Worm (Caenorhabditis elegans) whole organism, young adult: Measurements from ENCODE around the gene rps-9.

Experiments used
- B0019.2 ChIP-seq: fragments of 200-800 bp; sonication (Bioruptor generic); conservative IDR thresholded peaks from 2 replicates; pipeline ENCODE4 v1.3.6; 2022; ENCODE audit warnings: missing genetic modification reagents, missing genetic modification characterization, missing compliant biosample characterization
- B0261.1 ChIP-seq: sonication (generic microtip); optimal IDR thresholded peaks from 2 replicates; lab custom pipeline; 2016; ENCODE audit warnings: mild to moderate bottlenecking, missing genetic modification characterization, moderate library complexity, missing compliant biosample characterization
- F23B12.7 ChIP-seq: sonication (generic microtip); optimal IDR thresholded peaks from 2 replicates; lab custom pipeline; 2017; ENCODE audit warnings: missing genetic modification characterization, mild to moderate bottlenecking, missing compliant biosample characterization, antibody characterized with exemption, moderate library complexity; ENCODE audit not compliant: insufficient read depth
- F33H1.4 ChIP-seq: fragments of 200-800 bp; sonication (Bioruptor generic); IDR thresholded peaks from 2 replicates; pipeline ENCODE4 v1.3.6; 2022; ENCODE audit warnings: missing genetic modification reagents, missing genetic modification characterization, missing compliant biosample characterization
- F57C9.4 ChIP-seq: sonication (generic microtip); optimal IDR thresholded peaks from 2 replicates; lab custom pipeline; 2017; ENCODE audit warnings: mild to moderate bottlenecking, missing genetic modification characterization, missing compliant biosample characterization
- K11D2.4 ChIP-seq: fragments of 200-800 bp; sonication (Bioruptor generic); IDR thresholded peaks from 2 replicates; pipeline ENCODE4 v1.3.6; 2022; ENCODE audit warnings: missing genetic modification reagents, missing genetic modification characterization, missing compliant biosample characterization
- Y53F4B.3 ChIP-seq: fragments of 200-800 bp; sonication (Bioruptor generic); IDR thresholded peaks from 2 replicates; pipeline ENCODE4 v1.3.6; 2022; ENCODE audit warnings: missing genetic modification reagents, missing genetic modification characterization, missing compliant biosample characterization
- Y53G8AR.9 ChIP-seq: fragments of 200-800 bp; sonication (Bioruptor generic); conservative IDR thresholded peaks from 2 replicates; pipeline ENCODE4 v1.3.6; 2022; ENCODE audit warnings: missing genetic modification reagents, missing genetic modification characterization, missing compliant biosample characterization
- Y56A3A.18 ChIP-seq: fragments of 200-800 bp; sonication (Bioruptor generic); IDR thresholded peaks from 2 replicates; pipeline ENCODE4 v1.3.6; 2022; ENCODE audit warnings: missing genetic modification reagents, missing genetic modification characterization, missing compliant biosample characterization
- Y67H2A.10 ChIP-seq: fragments of 200-800 bp; sonication (Bioruptor generic); conservative IDR thresholded peaks from 2 replicates; pipeline ENCODE4 v1.3.6; 2022; ENCODE audit warnings: missing genetic modification reagents, missing genetic modification characterization, missing compliant biosample characterization
- Y95B8A.8 ChIP-seq: fragments of 200-800 bp; sonication (Bioruptor generic); IDR thresholded peaks from 2 replicates; pipeline ENCODE4 v1.3.6; 2022; ENCODE audit warnings: missing genetic modification reagents, missing genetic modification characterization, missing compliant biosample characterization
- ZK185.1 ChIP-seq: sonication (generic microtip); optimal IDR thresholded peaks from 2 replicates; lab custom pipeline; 2016; ENCODE audit warnings: mild to moderate bottlenecking, missing genetic modification characterization, missing compliant biosample characterization; ENCODE audit not compliant: poor library complexity, severe bottlenecking
- aptf-2 ChIP-seq: fragments of 200-800 bp; sonication (Bioruptor generic); conservative IDR thresholded peaks from 2 replicates; pipeline ENCODE4 v1.3.6; 2022; ENCODE audit warnings: missing genetic modification reagents, missing genetic modification characterization, missing compliant biosample characterization
- athp-1 ChIP-seq: sonication (generic microtip); optimal IDR thresholded peaks from 2 replicates; lab custom pipeline; 2017; ENCODE audit warnings: mild to moderate bottlenecking, missing genetic modification characterization, missing compliant biosample characterization
- attf-5 ChIP-seq: fragments of 200-800 bp; sonication (Bioruptor generic); optimal IDR thresholded peaks from 2 replicates; lab custom pipeline; 2018; ENCODE audit warnings: mild to moderate bottlenecking, missing genetic modification characterization, missing compliant biosample characterization
- bed-2 ChIP-seq: fragments of 200-800 bp; sonication (Bioruptor generic); IDR thresholded peaks from 2 replicates; pipeline ENCODE4 v1.3.6; 2022; ENCODE audit warnings: missing genetic modification reagents, missing genetic modification characterization, missing compliant biosample characterization
- ccch-3 ChIP-seq: fragments of 200-800 bp; sonication (Bioruptor generic); optimal IDR thresholded peaks from 2 replicates; lab custom pipeline; 2018; ENCODE audit warnings: mild to moderate bottlenecking, missing genetic modification characterization, missing compliant biosample characterization
- ceh-40 ChIP-seq: fragments of 200-800 bp; sonication (Bioruptor generic); IDR thresholded peaks from 2 replicates; pipeline ENCODE4 v1.3.6; 2022; ENCODE audit warnings: missing genetic modification characterization, missing compliant biosample characterization
- ceh-79 ChIP-seq: sonication (generic microtip); optimal IDR thresholded peaks from 2 replicates; lab custom pipeline; 2017; ENCODE audit warnings: mild to moderate bottlenecking, missing genetic modification characterization, missing compliant biosample characterization
- ceh-91 ChIP-seq: fragments of 200-800 bp; sonication (Bioruptor generic); IDR thresholded peaks from 2 replicates; pipeline ENCODE4 v1.3.6; 2022; ENCODE audit warnings: missing genetic modification reagents, missing genetic modification characterization, missing compliant biosample characterization
- egl-18 ChIP-seq: fragments of 200-800 bp; sonication (Bioruptor generic); IDR thresholded peaks from 2 replicates; pipeline ENCODE4 v1.3.6; 2022; ENCODE audit warnings: missing genetic modification reagents, missing genetic modification characterization, missing compliant biosample characterization
- egrh-3 ChIP-seq: fragments of 200-800 bp; sonication (Bioruptor generic); IDR thresholded peaks from 2 replicates; pipeline ENCODE4 v1.3.6; 2022; ENCODE audit warnings: missing genetic modification reagents, missing genetic modification characterization, missing compliant biosample characterization
- ets-4 ChIP-seq: fragments of 200-800 bp; sonication (Bioruptor generic); optimal IDR thresholded peaks from 2 replicates; lab custom pipeline; 2018; ENCODE audit warnings: mild to moderate bottlenecking, missing genetic modification characterization, missing compliant biosample characterization
- fkh-3 ChIP-seq: sonication (generic microtip); optimal IDR thresholded peaks from 2 replicates; lab custom pipeline; 2016; ENCODE audit warnings: mild to moderate bottlenecking, missing genetic modification characterization, missing compliant biosample characterization
- hlh-12 ChIP-seq: sonication (generic microtip); optimal IDR thresholded peaks from 2 replicates; lab custom pipeline; 2016; ENCODE audit warnings: missing genetic modification characterization, missing compliant biosample characterization
- hmg-1.2 ChIP-seq: fragments of 200-800 bp; sonication (Bioruptor generic); IDR thresholded peaks from 2 replicates; pipeline ENCODE4 v1.3.6; 2022; ENCODE audit warnings: missing genetic modification reagents, missing genetic modification characterization, missing compliant biosample characterization
- hrde-1 ChIP-seq: sonication (generic microtip); optimal IDR thresholded peaks from 2 replicates; lab custom pipeline; 2016; ENCODE audit warnings: missing genetic modification characterization, mild to moderate bottlenecking, missing compliant biosample characterization, moderate library complexity, missing genotype, missing genetic modification reagents, borderline replicate concordance
- lag-1 ChIP-seq: fragments of 200-800 bp; sonication (Bioruptor generic); IDR thresholded peaks from 2 replicates; pipeline ENCODE4 v1.3.6; 2022; ENCODE audit warnings: missing genetic modification reagents, missing genetic modification characterization, missing compliant biosample characterization
- lin-35 ChIP-seq, 3 experiments: fragments of 150-350 bp in 2 of 3; sonication (generic microtip) in 1 of 3; optimal IDR thresholded peaks; 2 replicates each; lab custom pipeline; 2014 to 2018; ENCODE audit warnings: missing biosample characterization in 3 of 3, missing genetic modification characterization in 3 of 3, missing genetic modification reagents in 3 of 3
- lir-1 ChIP-seq: fragments of 200-800 bp; sonication (Bioruptor generic); conservative IDR thresholded peaks from 2 replicates; pipeline ENCODE4 v1.3.6; 2022; ENCODE audit warnings: missing genetic modification reagents, missing genetic modification characterization, missing compliant biosample characterization
- madf-3 ChIP-seq: fragments of 200-800 bp; sonication (Bioruptor generic); IDR thresholded peaks from 2 replicates; pipeline ENCODE4 v1.3.6; 2022; ENCODE audit warnings: missing genetic modification reagents, missing genetic modification characterization, missing compliant biosample characterization
- mcd-1 ChIP-seq: fragments of 200-800 bp; sonication (Bioruptor generic); IDR thresholded peaks from 2 replicates; pipeline ENCODE4 v1.3.6; 2022; ENCODE audit warnings: missing genetic modification reagents, missing genetic modification characterization, missing compliant biosample characterization
- nfyb-1 ChIP-seq: fragments of 200-800 bp; sonication (Bioruptor generic); IDR thresholded peaks from 2 replicates; pipeline ENCODE4 v1.3.6; 2022; ENCODE audit warnings: missing genetic modification reagents, missing genetic modification characterization, missing compliant biosample characterization
- nhr-80 ChIP-seq: sonication (generic microtip); optimal IDR thresholded peaks from 2 replicates; lab custom pipeline; 2016; ENCODE audit warnings: missing genetic modification characterization, missing compliant biosample characterization
- rcor-1 ChIP-seq: fragments of 200-800 bp; sonication (Bioruptor generic); IDR thresholded peaks from 2 replicates; pipeline ENCODE4 v1.3.6; 2022; ENCODE audit warnings: missing genetic modification reagents, missing genetic modification characterization, missing compliant biosample characterization
- rec-8 ChIP-seq, 2 experiments: sonication (generic microtip); optimal IDR thresholded peaks; 2 replicates each; lab custom pipeline; 2016; ENCODE audit warnings: mild to moderate bottlenecking in 2 of 2, missing genetic modification characterization in 2 of 2, missing genetic modification reagents in 2 of 2, missing genotype in 2 of 2, missing biosample characterization in 1 of 2, missing compliant biosample characterization in 1 of 2, moderate library complexity in 1 of 2
- rpc-1 ChIP-seq, 2 experiments: fragments of 150-350 bp in 1 of 2; sonication (generic microtip) in 1 of 2; optimal IDR thresholded peaks; 2 replicates each; lab custom pipeline; 2014 to 2018; ENCODE audit warnings: missing biosample characterization in 1 of 2, missing genetic modification characterization in 1 of 2, missing genetic modification reagents in 1 of 2, missing genotype in 1 of 2
- sdz-38 ChIP-seq: sonication (generic microtip); optimal IDR thresholded peaks from 2 replicates; lab custom pipeline; 2016; ENCODE audit warnings: missing genotype, missing genetic modification characterization, missing compliant biosample characterization
- sea-2 ChIP-seq: fragments of 200-800 bp; sonication (Bioruptor generic); IDR thresholded peaks from 2 replicates; pipeline ENCODE4 v1.3.6; 2022; ENCODE audit warnings: missing genetic modification characterization, missing compliant biosample characterization
- snpc-1.1 ChIP-seq: sonication (generic microtip); optimal IDR thresholded peaks from 2 replicates; lab custom pipeline; 2017; ENCODE audit warnings: missing genetic modification characterization, mild to moderate bottlenecking, missing compliant biosample characterization, antibody characterized with exemption, moderate library complexity, missing genotype, missing genetic modification reagents; ENCODE audit not compliant: insufficient read depth
- snpc-1.3 ChIP-seq: sonication (generic microtip); optimal IDR thresholded peaks from 2 replicates; lab custom pipeline; 2017; ENCODE audit warnings: missing genetic modification characterization, mild to moderate bottlenecking, missing compliant biosample characterization, antibody characterized with exemption, moderate library complexity, missing genotype, missing genetic modification reagents; ENCODE audit not compliant: insufficient read depth
- snpc-3.4 ChIP-seq: sonication (generic microtip); optimal IDR thresholded peaks from 2 replicates; lab custom pipeline; 2017; ENCODE audit warnings: missing genetic modification characterization, mild to moderate bottlenecking, missing compliant biosample characterization, antibody characterized with exemption, moderate library complexity, missing genotype, missing genetic modification reagents
- sptf-2 ChIP-seq: fragments of 200-800 bp; sonication (Bioruptor generic); optimal IDR thresholded peaks from 2 replicates; lab custom pipeline; 2018; ENCODE audit warnings: mild to moderate bottlenecking, missing genetic modification characterization, missing compliant biosample characterization
- tbx-9 ChIP-seq: sonication (generic microtip); optimal IDR thresholded peaks from 2 replicates; lab custom pipeline; 2016; ENCODE audit warnings: borderline replicate concordance, missing genetic modification characterization, inconsistent platforms, missing compliant biosample characterization
- unc-130 ChIP-seq: sonication (generic microtip); optimal IDR thresholded peaks from 2 replicates; lab custom pipeline; 2016; ENCODE audit warnings: missing genetic modification reagents, missing genetic modification characterization, missing compliant biosample characterization
- zim-3 ChIP-seq: sonication (generic microtip); optimal IDR thresholded peaks from 2 replicates; lab custom pipeline; 2017; ENCODE audit warnings: mild to moderate bottlenecking, missing genetic modification characterization, moderate library complexity, missing compliant biosample characterization
- ztf-18 ChIP-seq: sonication (generic microtip); optimal IDR thresholded peaks from 2 replicates; lab custom pipeline; 2016; ENCODE audit warnings: missing genotype, mild to moderate bottlenecking, missing genetic modification characterization, missing compliant biosample characterization
- ztf-6 ChIP-seq: fragments of 200-800 bp; sonication (Bioruptor generic); IDR thresholded peaks from 2 replicates; pipeline ENCODE4 v1.3.6; 2022; ENCODE audit warnings: missing genetic modification reagents, missing genetic modification characterization, missing compliant biosample characterization

The rps-9 gene

ce11 chrII:11150976-11151375 is 24.8 kb upstream of the rps-9 start (continued):
- TF ChIP-seq ztf-18 (tag; lab: Kevin White, UChicago) (no peak), snpc-1.1 (no peak), tbx-9 (tag; lab: Kevin White, UChicago) (no peak), hmg-1.2 (GFP tag; lab: Robert Waterston, UW) (no peak), nhr-80 (tag; lab: Kevin White, UChicago) (peak; percentile 81), ceh-79 (tag; lab: Kevin White, UChicago) (no peak), sdz-38 (no peak), madf-3 (GFP tag; lab: Robert Waterston, UW) (no peak), Y56A3A.18 (GFP tag; lab: Robert Waterston, UW) (no peak), Y67H2A.10 (GFP tag; lab: Robert Waterston, UW) (no peak), F57C9.4 (tag; lab: Kevin White, UChicago) (no peak), nfyb-1 (0 out of 2 replicates have a peak, but pooled peaks have one; percentile 44), egrh-3 (no peak), unc-130 (GFP tag; lab: Kevin White, UChicago) (no peak), hrde-1 (no peak), lin-35 (GFP tag; optimal IDR thresholded peaks at IDR 0.05; lab: Kevin White, UChicago) (no peak), aptf-2 (GFP tag; lab: Robert Waterston, UW) (no peak), K11D2.4 (0 out of 2 replicates have a peak, but pooled peaks have one; percentile 28), egl-18 (no peak), mcd-1 (GFP tag; lab: Robert Waterston, UW) (no peak), F23B12.7 (tag; lab: Kevin White, UChicago) (no peak), lag-1 (GFP tag; lab: Robert Waterston, UW) (no peak), rec-8 (tag; optimal IDR thresholded peaks at IDR 0.05; lab: Kevin White, UChicago) (no peak), sea-2 (GFP tag; lab: Robert Waterston, UW) (no peak), Y53G8AR.9 (GFP tag; lab: Robert Waterston, UW) (peak; percentile 69; the same call in 1 of the 2 replicates), snpc-3.4 (tag; lab: Kevin White, UChicago) (no peak), ZK185.1 (tag; lab: Kevin White, UChicago) (no peak), zim-3 (tag; lab: Kevin White, UChicago) (no peak), hlh-12 (tag; lab: Kevin White, UChicago) (no peak), rcor-1 (GFP tag; lab: Robert Waterston, UW) (no peak), Y95B8A.8 (GFP tag; lab: Robert Waterston, UW) (no peak), fkh-3 (tag; lab: Kevin White, UChicago) (no peak), F33H1.4 (no peak), ceh-40 (GFP tag; lab: Robert Waterston, UW) (no peak), snpc-1.3 (tag; lab: Kevin White, UChicago) (no peak), B0261.1 (no peak), sptf-2 (GFP tag; lab: Kevin White, UChicago) (no peak), lir-1 (GFP tag; lab: Robert Waterston, UW) (no peak), ceh-91 (GFP tag; lab: Robert Waterston, UW) (no peak), athp-1 (tag; lab: Kevin White, UChicago) (no peak), bed-2 (no peak), B0019.2 (no peak), ztf-6 (no peak), rpc-1 (optimal IDR thresholded peaks at IDR 0.05; lab: Kevin White, UChicago) (no peak), rpc-1 (tag; optimal IDR thresholded peaks at IDR 0.05; lab: Kevin White, UChicago) (no peak), Y53F4B.3 (GFP tag; lab: Robert Waterston, UW) (no peak), ets-4 (GFP tag; lab: Kevin White, UChicago) (peak; percentile 40), ccch-3 (GFP tag; lab: Kevin White, UChicago) (no peak), attf-5 (GFP tag; lab: Kevin White, UChicago) (peak; percentile 7)
